Worm (Caenorhabditis elegans): ENCODE data around the gene C48B4.8.

DNA sequence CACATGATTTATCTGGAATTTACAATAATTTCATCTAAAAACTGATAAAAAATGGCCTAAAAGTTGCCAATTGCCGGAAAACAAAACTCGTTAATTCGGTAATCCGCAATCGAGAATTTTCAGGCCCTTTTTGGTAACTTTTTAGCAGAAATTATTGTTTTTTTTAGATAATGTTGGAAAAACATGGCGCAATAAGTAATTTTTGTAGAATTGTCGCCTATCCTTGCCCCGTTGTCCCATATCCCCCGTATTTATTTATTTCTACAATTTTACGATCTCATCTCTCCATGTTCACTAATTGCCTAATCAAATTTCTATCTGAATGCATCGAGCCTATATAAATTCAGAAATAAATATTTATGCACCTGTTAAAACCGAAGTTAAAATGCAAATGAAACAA is 48.1 kb downstream of the C48B4.8 start:
- TF ChIP-seq snpc-4 (tag; optimal IDR thresholded peaks at IDR 0.05) (no peak), daf-12 (tag; optimal IDR thresholded peaks at IDR 0.05) (no peak), R02D3.7 (tag; optimal IDR thresholded peaks at IDR 0.05) (no peak), ceh-16 (tag; optimal IDR thresholded peaks at IDR 0.05) (no peak), nhr-237 (tag; optimal IDR thresholded peaks at IDR 0.05) (no peak), fkh-10 (GFP tag; optimal IDR thresholded peaks at IDR 0.05) (no peak), pqm-1 (tag; optimal IDR thresholded peaks at IDR 0.05) (no peak), tbx-2 (tag; optimal IDR thresholded peaks at IDR 0.05) (no peak), pha-4 (tag; optimal IDR thresholded peaks at IDR 0.05) (no peak), aly-2 (tag; optimal IDR thresholded peaks at IDR 0.05) (no peak), nhr-28 (tag; optimal IDR thresholded peaks at IDR 0.05) (no peak), ama-1 (optimal IDR thresholded peaks at IDR 0.05) (no peak), elt-3 (tag; optimal IDR thresholded peaks at IDR 0.05) (no peak)
